Fruit fly (Drosophila melanogaster): ENCODE data around the gene CG9014.

dm6 chr2L:13732287-13732686 lies 8.8 kb upstream of the CG9014 start:
- TF ChIP-seq Snoo (tag; optimal IDR thresholded peaks at IDR 0.05) (no peak), CG8159 (tag; optimal IDR thresholded peaks at IDR 0.05) (no peak), D1 (tag; optimal IDR thresholded peaks at IDR 0.05) (no peak), CG8301 (tag; optimal IDR thresholded peaks at IDR 0.05) (no peak), rn (GFP tag; IDR thresholded peaks at IDR 0.05) (no peak), Pif1B (GFP tag; optimal IDR thresholded peaks at IDR 0.05) (no peak), EcR (GFP tag; optimal IDR thresholded peaks at IDR 0.05) (no peak), CG12605 (GFP tag; IDR thresholded peaks at IDR 0.05) (no peak), CG32121 (GFP tag; IDR thresholded peaks at IDR 0.05) (no peak), CG4496 (GFP tag; IDR thresholded peaks at IDR 0.05) (no peak), CG15710 (tag; optimal IDR thresholded peaks at IDR 0.05) (no peak), CG34367 (tag; optimal IDR thresholded peaks at IDR 0.05) (no peak)
